Worm (Caenorhabditis elegans) whole organism, midembryonic: ENCODE measurements around the gene exc-9.

Experiments
- T22C8.4 ChIP-seq: fragments of 200-800 bp; sonication (Bioruptor generic); IDR thresholded peaks from 2 replicates; pipeline ENCODE4 v1.3.6; 2022; ENCODE audit warnings: missing genetic modification characterization, missing compliant biosample characterization
- cog-1 ChIP-seq: sonication (generic microtip); optimal IDR thresholded peaks from 2 replicates; lab custom pipeline; 2016; ENCODE audit warnings: missing genetic modification characterization, missing compliant biosample characterization
- flt-1 ChIP-seq: fragments of 200-800 bp; sonication (Bioruptor generic); IDR thresholded peaks from 2 replicates; pipeline ENCODE4 v1.3.6; 2022; ENCODE audit warnings: missing genetic modification characterization, missing compliant biosample characterization
- ztf-23 ChIP-seq: fragments of 200-800 bp; sonication (Bioruptor generic); IDR thresholded peaks from 2 replicates; pipeline ENCODE4 v1.3.6; 2022; ENCODE audit warnings: missing genetic modification reagents, missing genetic modification characterization, missing compliant biosample characterization
- ztf-29 ChIP-seq: fragments of 200-800 bp; sonication (Bioruptor generic); IDR thresholded peaks from 2 replicates; pipeline ENCODE4 v1.3.6; 2022; ENCODE audit warnings: missing genetic modification reagents, missing genetic modification characterization, missing compliant biosample characterization

- no peak for TF ChIP-seq flt-1 (GFP tag; lab: Robert Waterston, UW)
- TF ChIP-seq T22C8.4 (GFP tag; lab: Robert Waterston, UW), result no peak
- TF ChIP-seq ztf-23, result no peak
- no peak for TF ChIP-seq ztf-29
- no peak for TF ChIP-seq cog-1 (tag; lab: Kevin White, UChicago)
Measured at ce11 chrIV:7926102-7926840, 14.5 kb downstream of the exc-9 start, which contains the start of gene rps-2.
